Fruit fly (Drosophila melanogaster): ENCODE measurements around the gene CG8565.

CG8565 gene

dm6 chrX:15852815-15853542, 15.3 kb downstream of the CG8565 start, which contains the start of the genes UBL3 and CG15914:
Gene UBL3 (minus strand): TSS chrX:15853175.
Gene CG15914 (plus strand): TSS chrX:15853421.
- TF ChIP-seq CG12659 (GFP tag; optimal IDR thresholded peaks at IDR 0.05) = peak; percentile 68
- TF ChIP-seq CG6683 (GFP tag; optimal IDR thresholded peaks at IDR 0.05) = no peak
- TF ChIP-seq CG34224 (GFP tag; IDR thresholded peaks at IDR 0.05; ENCODE audit: partially characterized antibody) = no peak
- peak; percentile 75 for TF ChIP-seq CG17186 (GFP tag; optimal IDR thresholded peaks at IDR 0.05)
- no peak for TF ChIP-seq CG14441 (GFP tag; IDR thresholded peaks at IDR 0.05)
- TF ChIP-seq CG2875 (GFP tag; optimal IDR thresholded peaks at IDR 0.05) = no peak
- no peak for TF ChIP-seq btn (GFP tag; optimal IDR thresholded peaks at IDR 0.05)
- no peak for TF ChIP-seq CG8359 (GFP tag; optimal IDR thresholded peaks at IDR 0.05; ENCODE audit: borderline replicate concordance)
- peak; percentile 49 for TF ChIP-seq Nf-YC (tag; optimal IDR thresholded peaks at IDR 0.05)
- TF ChIP-seq pzg (GFP tag; optimal IDR thresholded peaks at IDR 0.05) = peak; percentile 81
- peak; percentile 67 for TF ChIP-seq Sin3A (optimal IDR thresholded peaks at IDR 0.05)
- TF ChIP-seq corto (GFP tag; optimal IDR thresholded peaks at IDR 0.05) = no peak
- peak; percentile 51 for TF ChIP-seq sd (tag; optimal IDR thresholded peaks at IDR 0.05)
- TF ChIP-seq br (optimal IDR thresholded peaks at IDR 0.05) = no peak
- peak; percentile 69 for TF ChIP-seq CG15514 (GFP tag; optimal IDR thresholded peaks at IDR 0.05)
- TF ChIP-seq CG4617 (GFP tag; optimal IDR thresholded peaks at IDR 0.05; ENCODE audit: borderline replicate concordance) = peak; percentile 25
- TF ChIP-seq CG12299 (tag; optimal IDR thresholded peaks at IDR 0.05) = peak; percentile 55
- no peak for TF ChIP-seq CG9609 (GFP tag; optimal IDR thresholded peaks at IDR 0.05)
- no peak for TF ChIP-seq Doc2 (GFP tag; IDR thresholded peaks at IDR 0.05)
- TF ChIP-seq knrl (GFP tag; IDR thresholded peaks at IDR 0.05; ENCODE audit: partially characterized antibody) = no peak
- no peak for TF ChIP-seq scrt (GFP tag; optimal IDR thresholded peaks at IDR 0.05)
- TF ChIP-seq CG30403 (GFP tag; optimal IDR thresholded peaks at IDR 0.05) = peak; percentile 10
- TF ChIP-seq CG2116 (GFP tag; optimal IDR thresholded peaks at IDR 0.05) = peak; percentile 81
- peak; percentile 98 for TF ChIP-seq CG15479 (GFP tag; optimal IDR thresholded peaks at IDR 0.05)
- TF ChIP-seq BEAF-32 (GFP tag; optimal IDR thresholded peaks at IDR 0.05) = peak; percentile 57
- no peak for TF ChIP-seq croc (GFP tag; conservative IDR thresholded peaks at IDR 0.05)
- peak; percentile 76 for TF ChIP-seq sens (GFP tag)
- peak; percentile 39 for TF ChIP-seq CG17568 (GFP tag; optimal IDR thresholded peaks at IDR 0.05)
- TF ChIP-seq trem (tag; optimal IDR thresholded peaks at IDR 0.05) = peak; percentile 80
- peak; percentile 21 for TF ChIP-seq CG10543 (GFP tag; optimal IDR thresholded peaks at IDR 0.05)
- 0 out of 3 replicates have a peak, but pooled peaks have one; percentile 22 for TF ChIP-seq CG7357 (GFP tag; IDR thresholded peaks at IDR 0.05)
- TF ChIP-seq Abd-B (GFP tag; optimal IDR thresholded peaks at IDR 0.05) = no peak
- TF ChIP-seq CG6689 (GFP tag; IDR thresholded peaks at IDR 0.05) = no peak
- TF ChIP-seq fd102C (GFP tag; optimal IDR thresholded peaks at IDR 0.05) = no peak
- TF ChIP-seq lola (GFP tag; optimal IDR thresholded peaks at IDR 0.05) = peak in 1 of 3 experiments; percentile 4
- peak; percentile 35 for TF ChIP-seq grau (tag; optimal IDR thresholded peaks at IDR 0.05)
- TF ChIP-seq CG8924 (tag; optimal IDR thresholded peaks at IDR 0.05) = peak; percentile 44
- TF ChIP-seq sna (GFP tag; IDR thresholded peaks at IDR 0.05; ENCODE audit: partially characterized antibody) = no peak
- no peak for TF ChIP-seq dmrt99B (tag; optimal IDR thresholded peaks at IDR 0.05)
- TF ChIP-seq MTF-1 (GFP tag; optimal IDR thresholded peaks at IDR 0.05; ENCODE audit: borderline replicate concordance) = peak; percentile 67
- no peak for TF ChIP-seq gem (tag; optimal IDR thresholded peaks at IDR 0.05)
- TF ChIP-seq Oaz (GFP tag; IDR thresholded peaks at IDR 0.05) = no peak
- TF ChIP-seq lilli (GFP tag; optimal IDR thresholded peaks at IDR 0.05) = peak; percentile 14
- peak; percentile 15 for TF ChIP-seq nom (GFP tag; optimal IDR thresholded peaks at IDR 0.05)
- no peak for TF ChIP-seq maf-S (GFP tag; optimal IDR thresholded peaks at IDR 0.05)
- TF ChIP-seq CG12391 (tag; optimal IDR thresholded peaks at IDR 0.05) = peak; percentile 57
- peak; percentile 57 for TF ChIP-seq Med (GFP tag)
- TF ChIP-seq stwl (tag; optimal IDR thresholded peaks at IDR 0.05) = peak; percentile 45

All from whole organism, embryonic.